Fruit fly (Drosophila melanogaster) S2 (cell line): ENCODE measurements around the gene CG4408.

ENCODE experiments used
- CG8478 ChIP-seq: fragments of >200 bp; optimal IDR thresholded peaks from 2 replicates; lab custom pipeline; 2018
- CTCF ChIP-seq, 2 experiments: fragments of >200 bp; optimal IDR thresholded peaks; 2 replicates each; lab custom pipeline; 2018

dm6 chr3R:23390769-23391309 lies 27.5 kb upstream of the CG4408 start:
- TF ChIP-seq CG8478 (no peak), CTCF (optimal IDR thresholded peaks at IDR 0.05; lab: Kevin White, UChicago) (no peak)
